Fruit fly (Drosophila melanogaster): Measurements from ENCODE around the gene CG34258.

CG34258 gene

DNA sequence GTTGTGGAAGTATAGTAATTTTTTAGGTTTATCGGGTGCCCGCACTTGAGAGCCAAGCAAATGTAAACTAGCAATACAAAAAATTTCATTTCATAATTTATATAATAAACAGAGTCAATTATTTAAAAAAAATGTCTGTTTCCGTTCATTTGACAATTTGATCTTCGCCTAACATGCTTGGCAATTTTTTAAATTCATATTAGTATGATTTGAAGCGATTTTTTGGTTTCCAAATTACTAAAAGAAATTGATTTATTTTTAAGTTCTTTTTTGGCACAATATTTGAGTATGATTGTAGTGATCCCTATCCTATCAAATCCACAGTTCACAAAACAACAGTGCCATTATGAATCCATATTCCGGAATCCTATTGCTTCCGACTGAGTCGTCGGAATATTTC lies at the start of gene CG34258:
Gene CG34258 (minus strand): TSS at position 101 of the 400 bp plus-strand sequence.
- no peak for TF ChIP-seq CG9948 (tag; optimal IDR thresholded peaks at IDR 0.05)
- no peak for TF ChIP-seq Ets98B (GFP tag; IDR thresholded peaks at IDR 0.05)
- TF ChIP-seq CG15710 (tag; optimal IDR thresholded peaks at IDR 0.05), result no peak
- TF ChIP-seq CG8301 (tag; optimal IDR thresholded peaks at IDR 0.05), result no peak
- no peak for TF ChIP-seq CG34367 (tag; optimal IDR thresholded peaks at IDR 0.05)
- no peak for TF ChIP-seq gl (tag; optimal IDR thresholded peaks at IDR 0.05)
- no peak for TF ChIP-seq CG14655 (GFP tag; optimal IDR thresholded peaks at IDR 0.05)
- TF ChIP-seq CG32121 (GFP tag; IDR thresholded peaks at IDR 0.05), result no peak
- no peak for TF ChIP-seq rn (GFP tag; IDR thresholded peaks at IDR 0.05)
- TF ChIP-seq CG13204 (GFP tag; optimal IDR thresholded peaks at IDR 0.05), result no peak
- TF ChIP-seq Pif1B (GFP tag; optimal IDR thresholded peaks at IDR 0.05), result no peak
- TF ChIP-seq EcR (GFP tag; optimal IDR thresholded peaks at IDR 0.05), result no peak
- no peak for TF ChIP-seq Pif1A (GFP tag; optimal IDR thresholded peaks at IDR 0.05)
- TF ChIP-seq CG8159 (tag; optimal IDR thresholded peaks at IDR 0.05), result no peak
- no peak for TF ChIP-seq CG4496 (GFP tag; IDR thresholded peaks at IDR 0.05)
- TF ChIP-seq Snoo (tag; optimal IDR thresholded peaks at IDR 0.05), result no peak
- TF ChIP-seq CG12605 (GFP tag; IDR thresholded peaks at IDR 0.05), result no peak
- TF ChIP-seq D1 (tag; optimal IDR thresholded peaks at IDR 0.05), result no peak

- TF ChIP-seq Ets98B (GFP tag; IDR thresholded peaks at IDR 0.05) (no peak), CG13204 (GFP tag; optimal IDR thresholded peaks at IDR 0.05) (no peak), CG10348 (GFP tag; IDR thresholded peaks at IDR 0.05) (no peak), Pif1B (GFP tag; optimal IDR thresholded peaks at IDR 0.05) (no peak), Pif1A (GFP tag; optimal IDR thresholded peaks at IDR 0.05) (no peak), D1 (tag; optimal IDR thresholded peaks at IDR 0.05) (no peak), EcR (GFP tag; optimal IDR thresholded peaks at IDR 0.05) (no peak), gl (tag; optimal IDR thresholded peaks at IDR 0.05) (no peak), CG8159 (tag; optimal IDR thresholded peaks at IDR 0.05) (no peak), rn (GFP tag; IDR thresholded peaks at IDR 0.05) (no peak), CG12605 (GFP tag; IDR thresholded peaks at IDR 0.05) (no peak), CG14655 (GFP tag; optimal IDR thresholded peaks at IDR 0.05) (no peak)
Observed at dm6 chr3L:20000878-20001640, 49.3 kb upstream of the CG34258 start.

DNA sequence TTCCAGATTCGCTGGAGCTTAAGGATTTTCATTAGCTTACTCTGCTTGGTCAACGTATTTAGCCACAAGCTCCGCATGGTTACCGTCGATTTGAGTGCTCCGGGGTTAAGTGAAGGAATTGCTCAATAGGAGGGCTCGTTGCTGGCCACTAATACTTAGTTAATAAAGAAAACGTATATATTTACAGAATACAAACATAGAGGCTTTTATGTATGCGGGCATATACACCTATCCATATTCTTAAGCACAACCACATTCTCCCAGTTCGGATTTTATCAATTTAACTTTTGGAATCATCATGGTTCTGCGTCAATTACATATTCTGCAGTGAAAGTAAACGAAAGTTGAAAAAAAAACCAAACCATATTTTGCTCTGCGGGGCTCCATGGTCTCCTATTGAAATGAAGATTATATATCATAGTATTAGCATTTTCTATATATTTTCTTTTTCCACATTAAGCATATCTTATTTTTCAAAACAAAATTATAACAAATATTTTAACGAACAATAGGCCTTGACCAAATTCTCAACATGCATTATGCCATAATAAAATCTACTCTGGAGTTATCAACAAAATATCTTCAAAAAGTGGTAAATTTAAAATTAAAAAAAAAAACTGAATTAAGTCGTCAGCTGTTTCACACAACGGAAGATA lies 48.4 kb upstream of the CG34258 start, which contains the start of the genes Tom20 and Gabat:
Gene Tom20 (plus strand): TSS at position 564 of the 656 bp plus-strand sequence.
Gene Gabat (minus strand): TSS at position 606 of the 656 bp plus-strand sequence.
- TF ChIP-seq fd96Ca (GFP tag; IDR thresholded peaks at IDR 0.05) (no peak), CG13204 (GFP tag; optimal IDR thresholded peaks at IDR 0.05) (no peak), CG12605 (GFP tag; IDR thresholded peaks at IDR 0.05) (no peak), CG10348 (GFP tag; IDR thresholded peaks at IDR 0.05) (no peak), gl (tag; optimal IDR thresholded peaks at IDR 0.05) (no peak), CG34367 (tag; optimal IDR thresholded peaks at IDR 0.05) (no peak), Snoo (tag; optimal IDR thresholded peaks at IDR 0.05) (no peak)

DNA sequence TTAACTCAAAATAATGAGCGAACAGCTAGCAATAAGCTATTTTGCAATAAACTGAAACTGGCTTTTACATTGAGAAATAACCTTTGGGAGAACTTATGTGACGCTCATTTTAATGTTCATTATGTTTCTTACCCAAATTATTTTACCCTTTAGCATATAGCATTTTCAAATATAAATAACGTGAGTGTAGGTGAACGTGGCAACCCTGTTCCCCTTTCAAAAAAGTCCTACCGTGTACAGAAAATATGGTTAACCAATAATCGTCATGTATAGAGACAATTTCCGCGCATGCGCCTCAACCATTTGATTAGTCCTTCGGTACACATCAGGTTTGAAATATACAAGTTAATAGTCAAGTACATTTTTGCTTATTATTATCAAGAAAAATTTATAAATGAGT lies 42.2 kb upstream of the CG34258 start:
- TF ChIP-seq CG15710 (tag; optimal IDR thresholded peaks at IDR 0.05), result no peak
- no peak for TF ChIP-seq rn (GFP tag; IDR thresholded peaks at IDR 0.05)
- no peak for TF ChIP-seq CG8159 (tag; optimal IDR thresholded peaks at IDR 0.05)
- no peak for TF ChIP-seq CG13204 (GFP tag; optimal IDR thresholded peaks at IDR 0.05)
- no peak for TF ChIP-seq EcR (GFP tag; optimal IDR thresholded peaks at IDR 0.05)
- TF ChIP-seq CG32121 (GFP tag; IDR thresholded peaks at IDR 0.05), result no peak
- no peak for TF ChIP-seq Snoo (tag; optimal IDR thresholded peaks at IDR 0.05)
- TF ChIP-seq fd96Ca (GFP tag; IDR thresholded peaks at IDR 0.05), result no peak
- TF ChIP-seq CG10348 (GFP tag; IDR thresholded peaks at IDR 0.05), result no peak
- TF ChIP-seq D1 (tag; optimal IDR thresholded peaks at IDR 0.05), result no peak
- TF ChIP-seq Pif1B (GFP tag; optimal IDR thresholded peaks at IDR 0.05), result no peak
- TF ChIP-seq Pif1A (GFP tag; optimal IDR thresholded peaks at IDR 0.05), result no peak
- TF ChIP-seq CG8301 (tag; optimal IDR thresholded peaks at IDR 0.05), result no peak
- no peak for TF ChIP-seq gl (tag; optimal IDR thresholded peaks at IDR 0.05)
- TF ChIP-seq CG17806 (tag; optimal IDR thresholded peaks at IDR 0.05), result no peak
- no peak for TF ChIP-seq Ets98B (GFP tag; IDR thresholded peaks at IDR 0.05)
- no peak for TF ChIP-seq CG14655 (GFP tag; optimal IDR thresholded peaks at IDR 0.05)
- TF ChIP-seq CG12605 (GFP tag; IDR thresholded peaks at IDR 0.05), result no peak
- no peak for TF ChIP-seq CG34367 (tag; optimal IDR thresholded peaks at IDR 0.05)
- TF ChIP-seq CG9948 (tag; optimal IDR thresholded peaks at IDR 0.05), result no peak

- TF ChIP-seq D1 (tag; optimal IDR thresholded peaks at IDR 0.05) (peak; percentile 69), Pif1B (GFP tag; optimal IDR thresholded peaks at IDR 0.05) (no peak), CG9948 (tag; optimal IDR thresholded peaks at IDR 0.05) (no peak), CG14655 (GFP tag; optimal IDR thresholded peaks at IDR 0.05) (no peak), gl (tag; optimal IDR thresholded peaks at IDR 0.05) (no peak), Pif1A (GFP tag; optimal IDR thresholded peaks at IDR 0.05) (no peak)
Observed at dm6 chr3L:19991714-19992231, 40.0 kb upstream of the CG34258 start, which contains the start of the genes CG7646 and Nca. Gene CG7646, plus strand, starts transcription at chr3L:19991887. Gene Nca, plus strand, starts transcription at chr3L:19991887.

All from whole organism, pupa.